Fruit fly (Drosophila melanogaster) whole organism, embryonic: ENCODE data around the gene CG31680.

Source experiments
- Awh ChIP-seq: fragments of 200-800 bp; sonication (Bioruptor generic); IDR thresholded peaks from 2 replicates; pipeline ENCODE4, ENCODE4 v1.3.6; 2022; ENCODE audit warnings: missing biosample characterization, missing genetic modification characterization
- B-H2 ChIP-seq: fragments of 200-800 bp; sonication (Bioruptor generic); optimal IDR thresholded peaks from 2 replicates; lab custom pipeline; 2018; ENCODE audit warnings: missing biosample characterization, mild to moderate bottlenecking, missing genetic modification characterization
- Bgb ChIP-seq: fragments of 200-800 bp; sonication (Bioruptor generic); IDR thresholded peaks from 2 replicates; pipeline ENCODE4 v1.3.6; 2022; ENCODE audit warnings: missing biosample characterization, missing genetic modification characterization; ENCODE audit not compliant: partially characterized antibody
- Blimp-1 ChIP-seq: fragments of 200-800 bp; sonication (Bioruptor generic); optimal IDR thresholded peaks from 3 replicates; lab custom pipeline; 2018; ENCODE audit warnings: missing biosample characterization, missing genetic modification characterization, mild to moderate bottlenecking, moderate library complexity, missing genetic modification reagents
- CG10959 ChIP-seq: fragments of 200-800 bp; sonication (Bioruptor generic); IDR thresholded peaks from 2 replicates; pipeline ENCODE4 v1.3.6; 2022; ENCODE audit warnings: missing biosample characterization, missing genetic modification characterization
- CG12236 ChIP-seq: fragments of 200-800 bp; sonication (Bioruptor generic); optimal IDR thresholded peaks from 2 replicates; lab custom pipeline; 2016; ENCODE audit warnings: missing biosample characterization, missing genetic modification characterization
- CG13296 ChIP-seq: fragments of 200-800 bp; sonication (Bioruptor generic); optimal IDR thresholded peaks from 3 replicates; lab custom pipeline; 2018; ENCODE audit warnings: missing biosample characterization, mild to moderate bottlenecking, missing genetic modification characterization
- CG14860 ChIP-seq: fragments of 200-800 bp; sonication (Bioruptor generic); IDR thresholded peaks from 3 replicates; pipeline ENCODE4 v1.3.6; 2022; ENCODE audit warnings: missing biosample characterization, missing genetic modification characterization; ENCODE audit not compliant: partially characterized antibody
- CG17802 ChIP-seq: fragments of 200-800 bp; sonication (Bioruptor generic); optimal IDR thresholded peaks from 2 replicates; lab custom pipeline; 2018; ENCODE audit warnings: missing biosample characterization, mild to moderate bottlenecking, missing genetic modification characterization, moderate library complexity
- CG17829 ChIP-seq: fragments of 200-800 bp; optimal IDR thresholded peaks from 2 replicates; lab custom pipeline; 2019; ENCODE audit warnings: missing biosample characterization, mild to moderate bottlenecking, missing genetic modification characterization, moderate library complexity
- CG32767 ChIP-seq: fragments of 200-800 bp; sonication (Bioruptor generic); IDR thresholded peaks from 2 replicates; pipeline ENCODE4 v1.3.6; 2022; ENCODE audit warnings: missing biosample characterization, missing genetic modification characterization
- CG33557 ChIP-seq: fragments of 200-800 bp; sonication (Bioruptor generic); optimal IDR thresholded peaks from 2 replicates; lab custom pipeline; 2019; ENCODE audit warnings: missing biosample characterization, mild to moderate bottlenecking, missing genetic modification characterization, moderate library complexity
- CG7372 ChIP-seq: fragments of 200-800 bp; sonication (Bioruptor generic); IDR thresholded peaks from 2 replicates; pipeline ENCODE4 v1.3.6; 2022; ENCODE audit warnings: missing biosample characterization, missing genetic modification characterization
- CG7987 ChIP-seq: fragments of 200-800 bp; sonication (Bioruptor generic); optimal IDR thresholded peaks from 2 replicates; lab custom pipeline; 2018; ENCODE audit warnings: missing biosample characterization, mild to moderate bottlenecking, missing genetic modification characterization, moderate library complexity
- CG8089 ChIP-seq: fragments of 200-800 bp; sonication (Bioruptor generic); optimal IDR thresholded peaks from 3 replicates; lab custom pipeline; 2016; ENCODE audit warnings: missing biosample characterization, missing genetic modification characterization
- CG8944 ChIP-seq: fragments of 200-800 bp; sonication (Bioruptor generic); optimal IDR thresholded peaks from 3 replicates; lab custom pipeline; 2016; ENCODE audit warnings: missing biosample characterization, missing genetic modification characterization
- CG9727 ChIP-seq: fragments of 200-800 bp; sonication (Bioruptor generic); optimal IDR thresholded peaks from 3 replicates; lab custom pipeline; 2017; ENCODE audit warnings: missing biosample characterization, mild to moderate bottlenecking, missing genetic modification characterization
- CG9797 ChIP-seq: fragments of 200-800 bp; sonication (Bioruptor generic); optimal IDR thresholded peaks from 3 replicates; lab custom pipeline; 2018; ENCODE audit warnings: missing biosample characterization, mild to moderate bottlenecking, missing genetic modification characterization
- Camta ChIP-seq: fragments of 200-800 bp; sonication (Bioruptor generic); optimal IDR thresholded peaks from 2 replicates; lab custom pipeline; 2016; ENCODE audit warnings: missing biosample characterization, missing genetic modification characterization
- Gug ChIP-seq: fragments of 200-800 bp; sonication (Bioruptor generic); IDR thresholded peaks from 4 replicates; pipeline ENCODE4 v1.3.6; 2022; ENCODE audit warnings: missing biosample characterization, missing genetic modification characterization
- H2.0 ChIP-seq: fragments of 200-800 bp; sonication (Bioruptor generic); IDR thresholded peaks from 2 replicates; pipeline ENCODE4 v1.3.6; 2022; ENCODE audit warnings: missing biosample characterization, missing genetic modification characterization
- HLH54F ChIP-seq: fragments of 200-800 bp; sonication (Bioruptor generic); optimal IDR thresholded peaks from 3 replicates; lab custom pipeline; 2016; ENCODE audit warnings: missing biosample characterization, missing genetic modification characterization
- Hey ChIP-seq: fragments of 200-800 bp; sonication (Bioruptor generic); optimal IDR thresholded peaks from 3 replicates; lab custom pipeline; 2018; ENCODE audit warnings: missing biosample characterization, mild to moderate bottlenecking, missing genetic modification characterization
- HmgD ChIP-seq: fragments of 200-800 bp; sonication (Bioruptor generic); optimal IDR thresholded peaks from 3 replicates; lab custom pipeline; 2016; ENCODE audit warnings: missing biosample characterization, missing genetic modification characterization
- Hr39 ChIP-seq: fragments of >200 bp; optimal IDR thresholded peaks from 2 replicates; lab custom pipeline; 2017
- NfI ChIP-seq: fragments of 200-800 bp; sonication (Bioruptor generic); optimal IDR thresholded peaks from 3 replicates; lab custom pipeline; 2018; ENCODE audit warnings: missing biosample characterization, mild to moderate bottlenecking, missing genetic modification characterization, moderate library complexity
- Optix ChIP-seq: fragments of 200-800 bp; sonication (Bioruptor generic); IDR thresholded peaks from 3 replicates; pipeline ENCODE4 v1.3.6; 2022; ENCODE audit warnings: missing biosample characterization, missing genetic modification characterization
- Poxn ChIP-seq: fragments of 200-800 bp; sonication (Bioruptor generic); IDR thresholded peaks from 2 replicates; pipeline ENCODE4 v1.3.6; 2022; ENCODE audit warnings: missing biosample characterization, missing genetic modification characterization
- Sox100B ChIP-seq: fragments of 200-800 bp; sonication (Bioruptor generic); optimal IDR thresholded peaks from 3 replicates; lab custom pipeline; 2018; ENCODE audit warnings: missing biosample characterization, mild to moderate bottlenecking, missing genetic modification characterization
- Stat92E ChIP-seq, 3 experiments: fragments of >200 bp in 2 of 3; fragments of 200-800 bp in 1 of 3; sonication (Bioruptor generic) in 1 of 3; optimal IDR thresholded peaks; 2 replicates each; lab custom pipeline; 2017 to 2019; ENCODE audit warnings: missing biosample characterization in 3 of 3, missing genetic modification characterization in 3 of 3, mild to moderate bottlenecking in 1 of 3, moderate library complexity in 1 of 3
- bowl ChIP-seq: fragments of 200-800 bp; sonication (Bioruptor generic); IDR thresholded peaks from 2 replicates; pipeline ENCODE4 v1.3.6; 2022; ENCODE audit warnings: missing biosample characterization, missing genetic modification characterization
- chn ChIP-seq: fragments of 200-800 bp; sonication (Bioruptor generic); optimal IDR thresholded peaks from 2 replicates; lab custom pipeline; 2016; ENCODE audit warnings: missing biosample characterization, missing genetic modification characterization
- dan ChIP-seq: fragments of 200-800 bp; sonication (Bioruptor generic); IDR thresholded peaks from 2 replicates; pipeline ENCODE4 v1.3.6; 2022; ENCODE audit warnings: missing biosample characterization, missing genetic modification characterization
- dmrt99B ChIP-seq: fragments of 200-800 bp; sonication (Bioruptor generic); optimal IDR thresholded peaks from 2 replicates; lab custom pipeline; 2018; ENCODE audit warnings: missing biosample characterization, mild to moderate bottlenecking, missing genetic modification characterization, moderate library complexity
- emc ChIP-seq: fragments of 200-800 bp; sonication (Bioruptor generic); optimal IDR thresholded peaks from 2 replicates; lab custom pipeline; 2016; ENCODE audit warnings: missing biosample characterization, missing genetic modification characterization
- ems ChIP-seq: fragments of 200-800 bp; sonication (Bioruptor generic); optimal IDR thresholded peaks from 3 replicates; lab custom pipeline; 2016; ENCODE audit warnings: missing biosample characterization, missing genetic modification characterization
- exex ChIP-seq: fragments of 200-800 bp; sonication (Bioruptor generic); optimal IDR thresholded peaks from 4 replicates; lab custom pipeline; 2018; ENCODE audit warnings: missing biosample characterization, mild to moderate bottlenecking, missing genetic modification characterization, moderate library complexity
- eyg ChIP-seq: fragments of 200-800 bp; sonication (Bioruptor generic); optimal IDR thresholded peaks from 3 replicates; lab custom pipeline; 2016; ENCODE audit warnings: missing biosample characterization, missing genetic modification characterization
- gfzf ChIP-seq: fragments of 200-800 bp; sonication (Bioruptor generic); optimal IDR thresholded peaks from 2 replicates; lab custom pipeline; 2016; ENCODE audit warnings: missing biosample characterization, mild to moderate bottlenecking, missing genetic modification characterization, moderate library complexity
- gt ChIP-seq: fragments of 200-800 bp; sonication (Bioruptor generic); IDR thresholded peaks from 2 replicates; pipeline ENCODE4 v1.3.6; 2022; ENCODE audit warnings: missing biosample characterization, missing genetic modification characterization
- hth ChIP-seq: fragments of >200 bp; optimal IDR thresholded peaks from 2 replicates; lab custom pipeline; 2017; ENCODE audit warnings: inconsistent platforms
- lola ChIP-seq, 3 experiments: fragments of >200 bp in 2 of 3; fragments of 200-800 bp in 1 of 3; sonication (Bioruptor generic) in 1 of 3; optimal IDR thresholded peaks; 2 replicates each; lab custom pipeline; 2017 to 2019; ENCODE audit warnings: missing biosample characterization in 3 of 3, missing genetic modification characterization in 3 of 3, mild to moderate bottlenecking in 1 of 3, moderate library complexity in 1 of 3
- oc ChIP-seq: fragments of 200-800 bp; sonication (Bioruptor generic); optimal IDR thresholded peaks from 2 replicates; lab custom pipeline; 2018; ENCODE audit warnings: missing biosample characterization, mild to moderate bottlenecking, missing genetic modification characterization, moderate library complexity
- pho ChIP-seq: fragments of 200-800 bp; sonication (Bioruptor generic); optimal IDR thresholded peaks from 2 replicates; lab custom pipeline; 2016; ENCODE audit warnings: missing biosample characterization, missing genetic modification characterization
- pita ChIP-seq: fragments of 200-800 bp; sonication (Bioruptor generic); optimal IDR thresholded peaks from 2 replicates; lab custom pipeline; 2017; ENCODE audit warnings: missing biosample characterization, mild to moderate bottlenecking, missing genetic modification characterization
- seq ChIP-seq: fragments of 200-800 bp; sonication (Bioruptor generic); IDR thresholded peaks from 2 replicates; pipeline ENCODE4 v1.3.6; 2022; ENCODE audit warnings: missing biosample characterization, missing genetic modification characterization
- sob ChIP-seq: fragments of 200-800 bp; sonication (Bioruptor generic); IDR thresholded peaks from 2 replicates; pipeline ENCODE4 v1.3.6; 2022; ENCODE audit warnings: missing biosample characterization, missing genetic modification characterization
- stc ChIP-seq: fragments of 200-800 bp; sonication (Bioruptor generic); IDR thresholded peaks from 2 replicates; pipeline ENCODE4 v1.3.6; 2022; ENCODE audit warnings: missing biosample characterization, missing genetic modification characterization
- vnd ChIP-seq: fragments of 200-800 bp; sonication (Bioruptor generic); IDR thresholded peaks from 3 replicates; pipeline ENCODE4 v1.3.6; 2022; ENCODE audit warnings: missing biosample characterization, missing genetic modification characterization; ENCODE audit not compliant: partially characterized antibody
- wdn ChIP-seq: fragments of 200-800 bp; sonication (Bioruptor generic); IDR thresholded peaks from 2 replicates; pipeline ENCODE4 v1.3.6; 2022; ENCODE audit warnings: missing biosample characterization, missing genetic modification characterization
- wor ChIP-seq: fragments of 200-800 bp; sonication (Bioruptor generic); IDR thresholded peaks from 2 replicates; pipeline ENCODE4 v1.3.6; 2022; ENCODE audit warnings: missing biosample characterization, missing genetic modification characterization

The CG31680 gene

DNA sequence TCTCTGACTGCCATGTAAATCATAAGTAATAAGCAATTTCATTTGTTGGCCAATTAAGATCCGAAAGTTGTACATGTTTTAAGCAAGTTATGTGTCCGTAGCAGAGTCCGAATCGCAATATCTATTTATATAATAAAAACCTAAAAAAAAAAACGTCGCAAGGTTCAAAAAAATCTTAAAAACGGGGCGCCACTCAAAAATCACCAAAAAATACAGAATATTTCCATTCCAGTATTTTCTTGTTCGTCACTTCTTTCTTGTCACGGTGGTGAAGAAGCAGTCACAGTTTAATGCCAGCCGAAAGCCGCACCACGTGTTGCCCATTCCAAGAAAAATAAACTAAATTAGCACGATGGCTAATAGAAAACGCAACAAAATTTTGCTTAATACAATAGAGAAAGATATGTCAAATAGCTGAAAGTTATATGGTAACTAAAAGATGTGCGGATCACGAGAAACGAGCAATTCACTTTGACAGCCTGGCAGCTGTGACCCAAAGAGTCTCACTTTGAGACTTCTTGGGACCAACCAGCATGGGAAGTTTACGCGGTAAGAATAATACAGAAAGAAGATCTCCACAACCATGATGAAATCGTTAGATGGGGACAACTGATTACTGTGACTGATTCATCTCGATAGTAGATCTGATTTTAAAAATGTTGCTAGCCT is 7.5 kb downstream of the CG31680 start (continued):
- TF ChIP-seq CG7987 (no peak), Blimp-1 (no peak), sob (GFP tag; lab: Robert Waterston, UW) (no peak), CG7372 (GFP tag; lab: Robert Waterston, UW) (no peak), wor (GFP tag; lab: Robert Waterston, UW) (no peak), stc (no peak), gt (GFP tag; lab: Robert Waterston, UW) (no peak), Hr39 (lab: Kevin White, UChicago) (no peak), wdn (GFP tag; lab: Robert Waterston, UW) (no peak), HmgD (GFP tag; lab: Kevin White, UChicago) (no peak), ems (no peak), seq (no peak), CG8089 (GFP tag; lab: Kevin White, UChicago) (no peak), Camta (GFP tag; lab: Kevin White, UChicago) (no peak), CG12236 (GFP tag; lab: Kevin White, UChicago) (no peak), B-H2 (GFP tag; lab: Kevin White, UChicago) (no peak), HLH54F (GFP tag; lab: Kevin White, UChicago) (no peak), Gug (GFP tag; lab: Robert Waterston, UW) (no peak), H2.0 (no peak), pho (peak; percentile 11), exex (tag; lab: Kevin White, UChicago) (no peak), Bgb (GFP tag; lab: Robert Waterston, UW) (no peak), CG10959 (GFP tag; lab: Robert Waterston, UW) (no peak), pita (GFP tag; lab: Kevin White, UChicago) (no peak), emc (GFP tag; lab: Kevin White, UChicago) (no peak), dmrt99B (no peak), chn (GFP tag; lab: Kevin White, UChicago) (no peak), Awh (GFP tag; lab: Robert Waterston, UW) (no peak), CG14860 (GFP tag; lab: Robert Waterston, UW) (no peak), CG13296 (GFP tag; lab: Kevin White, UChicago) (no peak), eyg (GFP tag; lab: Kevin White, UChicago) (no peak), Poxn (GFP tag; lab: Robert Waterston, UW) (no peak), CG32767 (GFP tag; lab: Robert Waterston, UW) (no peak), hth (lab: Kevin White, UChicago) (no peak), Hey (no peak), dan (GFP tag; lab: Robert Waterston, UW) (no peak), Optix (GFP tag; lab: Robert Waterston, UW) (no peak), lola (GFP tag; optimal IDR thresholded peaks at IDR 0.05; lab: Kevin White, UChicago) (no peak), CG9727 (no peak), Stat92E (GFP tag; optimal IDR thresholded peaks at IDR 0.05; lab: Kevin White, UChicago) (no peak), CG8944 (GFP tag; lab: Kevin White, UChicago) (no peak), bowl (GFP tag; lab: Robert Waterston, UW) (no peak), CG17829 (tag; lab: Kevin White, UChicago) (peak; percentile 23), NfI (GFP tag; lab: Kevin White, UChicago) (no peak), oc (no peak), CG17802 (no peak), gfzf (GFP tag; lab: Kevin White, UChicago) (peak; percentile 91), CG9797 (GFP tag; lab: Kevin White, UChicago) (peak; percentile 89), CG33557 (GFP tag; lab: Kevin White, UChicago) (no peak), vnd (GFP tag; lab: Robert Waterston, UW) (no peak), Sox100B (no peak)
